Worm (Caenorhabditis elegans): ENCODE measurements around the gene C06A1.7.

DNA sequence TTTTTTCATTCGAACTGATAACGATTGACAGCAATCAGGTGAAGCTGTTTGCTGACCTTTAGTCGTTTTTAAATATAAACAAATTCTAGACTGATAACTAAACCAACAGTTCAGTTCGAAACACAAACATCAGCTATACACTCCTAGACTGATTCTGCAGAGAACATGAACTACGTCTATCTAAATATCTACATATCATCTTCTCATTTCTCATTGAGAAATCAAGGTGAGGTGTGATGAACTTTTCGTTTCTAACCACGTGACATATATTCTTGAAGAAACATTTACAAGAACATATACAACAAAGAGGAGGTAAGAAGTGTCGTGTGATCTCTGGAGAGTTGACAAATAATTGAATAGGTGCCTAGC is 7.5 kb upstream of the C06A1.7 start:
- no peak for TF ChIP-seq ztf-1 (GFP tag; conservative IDR thresholded peaks at IDR 0.05)
- TF ChIP-seq nhr-11 (tag; optimal IDR thresholded peaks at IDR 0.05) = peak; percentile 41
- peak; percentile 5 for TF ChIP-seq fos-1 (tag; optimal IDR thresholded peaks at IDR 0.05)
- no peak for TF ChIP-seq ztf-11 (tag; optimal IDR thresholded peaks at IDR 0.05)
- no peak for TF ChIP-seq elt-3 (tag; optimal IDR thresholded peaks at IDR 0.05)

Measured in whole organism, L2 larva.